Worm (Caenorhabditis elegans) whole organism, early embryonic: ENCODE results near the gene pccb-1.

Experiments
- B0310.2 ChIP-seq: sonication (generic microtip); optimal IDR thresholded peaks from 2 replicates; lab custom pipeline; 2016; ENCODE audit warnings: mild to moderate bottlenecking, missing genetic modification characterization, missing compliant biosample characterization
- aly-1 ChIP-seq: sonication (generic microtip); optimal IDR thresholded peaks from 2 replicates; lab custom pipeline; 2016; ENCODE audit warnings: missing genetic modification characterization, missing compliant biosample characterization
- ama-1 ChIP-seq: fragments of 150-350 bp; optimal IDR thresholded peaks from 2 replicates; lab custom pipeline; 2014
- ceh-13 ChIP-seq: fragments of 200-800 bp; sonication (Bioruptor generic); optimal IDR thresholded peaks from 2 replicates; lab custom pipeline; 2018; ENCODE audit warnings: mild to moderate bottlenecking, missing genetic modification characterization, missing compliant biosample characterization
- ceh-36 ChIP-seq: sonication (generic microtip); optimal IDR thresholded peaks from 2 replicates; lab custom pipeline; 2016; ENCODE audit warnings: missing genetic modification characterization, inconsistent platforms, missing compliant biosample characterization
- ets-7 ChIP-seq: sonication (generic microtip); optimal IDR thresholded peaks from 2 replicates; lab custom pipeline; 2016; ENCODE audit warnings: missing genotype, missing genetic modification characterization, missing compliant biosample characterization
- flt-1 ChIP-seq: fragments of 200-800 bp; sonication (Bioruptor generic); IDR thresholded peaks from 2 replicates; pipeline ENCODE4 v1.3.6; 2022; ENCODE audit warnings: missing genetic modification characterization, missing compliant biosample characterization
- hmg-4 ChIP-seq: fragments of 200-800 bp; sonication (Bioruptor generic); optimal IDR thresholded peaks from 2 replicates; lab custom pipeline; 2018; ENCODE audit warnings: mild to moderate bottlenecking, missing genetic modification characterization, missing compliant biosample characterization
- pes-1 ChIP-seq: fragments of 200-800 bp; sonication (Bioruptor generic); IDR thresholded peaks from 2 replicates; pipeline ENCODE4 v1.3.6; 2022; ENCODE audit warnings: missing genetic modification reagents, missing genetic modification characterization, missing compliant biosample characterization
- scrt-1 ChIP-seq: fragments of 200-800 bp; sonication (Bioruptor generic); IDR thresholded peaks from 2 replicates; pipeline ENCODE4 v1.3.6; 2022; ENCODE audit warnings: missing genetic modification characterization, missing compliant biosample characterization
- sea-1 ChIP-seq: fragments of 200-800 bp; sonication (Bioruptor generic); conservative IDR thresholded peaks from 2 replicates; pipeline ENCODE4 v1.3.6; 2022; ENCODE audit warnings: missing genetic modification characterization, missing compliant biosample characterization
- tbx-37 ChIP-seq: fragments of 200-800 bp; sonication (Bioruptor generic); conservative IDR thresholded peaks from 2 replicates; pipeline ENCODE4 v1.3.6; 2022; ENCODE audit warnings: missing genetic modification reagents, missing genetic modification characterization, missing compliant biosample characterization

DNA sequence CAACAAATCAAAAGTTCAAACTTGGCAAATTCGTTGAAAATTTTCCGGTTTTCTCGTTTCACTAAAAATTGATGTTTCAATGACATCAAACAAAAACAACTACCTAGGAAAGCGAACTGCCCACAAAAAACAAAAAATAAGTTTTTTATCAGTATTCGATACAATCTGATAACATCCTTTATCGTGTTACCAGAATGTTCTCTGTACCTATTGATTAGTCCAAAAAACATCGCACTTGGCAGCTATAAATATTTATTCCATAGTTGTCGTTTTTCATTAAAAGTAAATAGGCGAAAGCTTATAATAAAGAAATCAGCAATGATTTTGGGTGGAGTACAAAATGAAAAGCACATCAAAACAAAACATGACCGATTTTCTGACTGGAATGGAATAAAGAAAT, 27.9 kb downstream of the pccb-1 start:
- no peak for TF ChIP-seq aly-1
- peak; percentile 40 for TF ChIP-seq ama-1 (lab: Kevin White, UChicago)
- no peak for TF ChIP-seq tbx-37 (GFP tag; lab: Robert Waterston, UW)
- TF ChIP-seq hmg-4 (GFP tag; lab: Kevin White, UChicago) = no peak
- no peak for TF ChIP-seq sea-1
- no peak for TF ChIP-seq ceh-36
- no peak for TF ChIP-seq scrt-1 (GFP tag; lab: Robert Waterston, UW)
- no peak for TF ChIP-seq B0310.2 (tag; lab: Kevin White, UChicago)
- TF ChIP-seq ceh-13 = no peak
- no peak for TF ChIP-seq ets-7 (tag; lab: Kevin White, UChicago)
- no peak for TF ChIP-seq flt-1
- no peak for TF ChIP-seq pes-1
